Worm (Caenorhabditis elegans) whole organism, late embryonic: ENCODE data around the gene ogt-1.

Source experiments
- C38D4.7 ChIP-seq: fragments of 200-800 bp; sonication (Bioruptor generic); optimal IDR thresholded peaks from 2 replicates; lab custom pipeline; 2018; ENCODE audit warnings: mild to moderate bottlenecking, missing genetic modification characterization, moderate library complexity, missing compliant biosample characterization
- F13H6.1 ChIP-seq: sonication (generic microtip); optimal IDR thresholded peaks from 2 replicates; lab custom pipeline; 2016; ENCODE audit warnings: missing genetic modification characterization, missing compliant biosample characterization
- K02D7.2 ChIP-seq: sonication (generic microtip); optimal IDR thresholded peaks from 2 replicates; lab custom pipeline; 2017; ENCODE audit warnings: mild to moderate bottlenecking, missing genetic modification characterization, missing compliant biosample characterization
- K09A11.1 ChIP-seq: sonication (generic microtip); optimal IDR thresholded peaks from 2 replicates; lab custom pipeline; 2017; ENCODE audit warnings: antibody characterized with exemption, mild to moderate bottlenecking, missing genetic modification characterization, missing compliant biosample characterization; ENCODE audit not compliant: insufficient read depth
- Y22D7AL.16 ChIP-seq: sonication (generic microtip); optimal IDR thresholded peaks from 2 replicates; lab custom pipeline; 2016; ENCODE audit warnings: missing genetic modification characterization, missing compliant biosample characterization
- ahr-1 ChIP-seq: sonication (generic microtip); optimal IDR thresholded peaks from 2 replicates; lab custom pipeline; 2016; ENCODE audit warnings: missing genetic modification characterization, missing compliant biosample characterization
- ama-1 ChIP-seq: fragments of 150-350 bp; optimal IDR thresholded peaks from 2 replicates; lab custom pipeline; 2014
- ceh-14 ChIP-seq: sonication (generic microtip); optimal IDR thresholded peaks from 2 replicates; lab custom pipeline; 2016; ENCODE audit warnings: missing genotype, missing genetic modification characterization, missing compliant biosample characterization
- ceh-18 ChIP-seq: sonication (generic microtip); optimal IDR thresholded peaks from 2 replicates; lab custom pipeline; 2016; ENCODE audit warnings: missing genetic modification characterization, missing compliant biosample characterization
- ceh-19 ChIP-seq: fragments of 200-800 bp; sonication (Bioruptor generic); optimal IDR thresholded peaks from 2 replicates; lab custom pipeline; 2018; ENCODE audit warnings: mild to moderate bottlenecking, missing genetic modification characterization, missing compliant biosample characterization
- ceh-2 ChIP-seq: sonication (generic microtip); optimal IDR thresholded peaks from 2 replicates; lab custom pipeline; 2016; ENCODE audit warnings: missing genotype, missing genetic modification characterization, missing compliant biosample characterization
- ceh-22 ChIP-seq: sonication (generic microtip); optimal IDR thresholded peaks from 2 replicates; lab custom pipeline; 2017; ENCODE audit warnings: missing biosample characterization, missing genetic modification characterization
- ceh-24 ChIP-seq: sonication (generic microtip); optimal IDR thresholded peaks from 2 replicates; lab custom pipeline; 2016; ENCODE audit warnings: mild to moderate bottlenecking, missing genetic modification characterization, missing compliant biosample characterization
- ceh-31 ChIP-seq: sonication (generic microtip); optimal IDR thresholded peaks from 2 replicates; lab custom pipeline; 2016; ENCODE audit warnings: missing genetic modification characterization, missing compliant biosample characterization
- ceh-34 ChIP-seq: sonication (generic microtip); optimal IDR thresholded peaks from 2 replicates; lab custom pipeline; 2016; ENCODE audit warnings: mild to moderate bottlenecking, missing genetic modification characterization, missing compliant biosample characterization
- ceh-45 ChIP-seq: fragments of 200-800 bp; sonication (Bioruptor generic); IDR thresholded peaks from 2 replicates; pipeline ENCODE4 v1.3.6; 2022; ENCODE audit warnings: missing genetic modification reagents, missing genetic modification characterization, missing compliant biosample characterization
- ceh-9 ChIP-seq: sonication (generic microtip); optimal IDR thresholded peaks from 2 replicates; lab custom pipeline; 2016; ENCODE audit warnings: mild to moderate bottlenecking, missing genetic modification characterization, inconsistent platforms, missing compliant biosample characterization
- che-1 ChIP-seq: sonication (generic microtip); optimal IDR thresholded peaks from 2 replicates; lab custom pipeline; 2016; ENCODE audit warnings: mild to moderate bottlenecking, missing genetic modification characterization, missing compliant biosample characterization
- dmd-4 ChIP-seq: sonication (generic microtip); optimal IDR thresholded peaks from 2 replicates; lab custom pipeline; 2016; ENCODE audit warnings: borderline replicate concordance, missing genetic modification characterization, missing compliant biosample characterization
- dve-1 ChIP-seq: sonication (generic microtip); optimal IDR thresholded peaks from 2 replicates; lab custom pipeline; 2017; ENCODE audit warnings: antibody characterized with exemption, mild to moderate bottlenecking, missing genetic modification characterization, missing compliant biosample characterization
- elt-2 ChIP-seq: sonication (generic microtip); optimal IDR thresholded peaks from 2 replicates; lab custom pipeline; 2016; ENCODE audit warnings: missing genetic modification reagents, missing genetic modification characterization, missing compliant biosample characterization
- ets-4 ChIP-seq: sonication (generic microtip); optimal IDR thresholded peaks from 2 replicates; lab custom pipeline; 2016; ENCODE audit warnings: missing genetic modification characterization, missing compliant biosample characterization
- eyg-1 ChIP-seq: sonication (generic microtip); optimal IDR thresholded peaks from 2 replicates; lab custom pipeline; 2016; ENCODE audit warnings: missing genotype, missing genetic modification characterization, missing compliant biosample characterization
- fax-1 ChIP-seq: sonication (generic microtip); optimal IDR thresholded peaks from 2 replicates; lab custom pipeline; 2016; ENCODE audit warnings: missing genotype, missing genetic modification characterization, missing compliant biosample characterization
- fkh-10 ChIP-seq: fragments of 150-350 bp; optimal IDR thresholded peaks from 2 replicates; lab custom pipeline; 2014; ENCODE audit warnings: missing biosample characterization, missing genetic modification reagents, missing genetic modification characterization
- fkh-6 ChIP-seq: sonication (generic microtip); optimal IDR thresholded peaks from 2 replicates; lab custom pipeline; 2016; ENCODE audit warnings: missing genetic modification characterization, missing compliant biosample characterization
- gmeb-2 ChIP-seq: sonication (generic microtip); optimal IDR thresholded peaks from 2 replicates; lab custom pipeline; 2016; ENCODE audit warnings: missing genetic modification characterization, inconsistent platforms, missing compliant biosample characterization
- hlh-13 ChIP-seq: fragments of 200-800 bp; sonication (Bioruptor generic); optimal IDR thresholded peaks from 2 replicates; lab custom pipeline; 2018; ENCODE audit warnings: mild to moderate bottlenecking, missing genetic modification characterization, missing compliant biosample characterization
- hlh-6 ChIP-seq: sonication (generic microtip); optimal IDR thresholded peaks from 2 replicates; lab custom pipeline; 2016; ENCODE audit warnings: missing genotype, missing genetic modification characterization, missing compliant biosample characterization
- lim-6 ChIP-seq: sonication (generic microtip); optimal IDR thresholded peaks from 2 replicates; lab custom pipeline; 2016; ENCODE audit warnings: missing genetic modification characterization, missing compliant biosample characterization
- mec-3 ChIP-seq: sonication (generic microtip); optimal IDR thresholded peaks from 2 replicates; lab custom pipeline; 2016; ENCODE audit warnings: borderline replicate concordance, missing genetic modification characterization, missing compliant biosample characterization
- nfya-1 ChIP-seq: sonication (generic microtip); optimal IDR thresholded peaks from 2 replicates; lab custom pipeline; 2017; ENCODE audit warnings: missing genetic modification characterization, mild to moderate bottlenecking, missing compliant biosample characterization, antibody characterized with exemption, moderate library complexity
- npax-4 ChIP-seq: sonication (generic microtip); optimal IDR thresholded peaks from 2 replicates; lab custom pipeline; 2016; ENCODE audit warnings: missing genetic modification characterization, missing compliant biosample characterization
- odd-2 ChIP-seq: sonication (generic microtip); optimal IDR thresholded peaks from 2 replicates; lab custom pipeline; 2017; ENCODE audit warnings: antibody characterized with exemption, mild to moderate bottlenecking, missing genetic modification characterization, missing compliant biosample characterization
- pag-3 ChIP-seq: sonication (generic microtip); optimal IDR thresholded peaks from 2 replicates; lab custom pipeline; 2016; ENCODE audit warnings: missing compliant biosample characterization, missing genetic modification characterization, borderline replicate concordance
- pat-9 ChIP-seq: fragments of 200-800 bp; sonication (Bioruptor generic); optimal IDR thresholded peaks from 2 replicates; lab custom pipeline; 2018; ENCODE audit warnings: mild to moderate bottlenecking, missing genetic modification characterization, moderate library complexity, missing compliant biosample characterization
- pax-1 ChIP-seq: fragments of 150-350 bp; optimal IDR thresholded peaks from 2 replicates; lab custom pipeline; 2014; ENCODE audit warnings: missing biosample characterization, missing genetic modification characterization
- pha-2 ChIP-seq: sonication (generic microtip); optimal IDR thresholded peaks from 2 replicates; lab custom pipeline; 2017; ENCODE audit warnings: mild to moderate bottlenecking, missing genetic modification characterization, missing compliant biosample characterization
- pha-4 ChIP-seq: fragments of 150-350 bp; optimal IDR thresholded peaks from 2 replicates; lab custom pipeline; 2018; ENCODE audit warnings: missing biosample characterization, missing genetic modification reagents, missing genetic modification characterization
- pros-1 ChIP-seq: fragments of 150-350 bp; optimal IDR thresholded peaks from 2 replicates; lab custom pipeline; 2014; ENCODE audit warnings: missing biosample characterization, missing genetic modification reagents, missing genetic modification characterization
- ref-2 ChIP-seq: sonication (generic microtip); optimal IDR thresholded peaks from 2 replicates; lab custom pipeline; 2016; ENCODE audit warnings: missing genetic modification characterization, missing compliant biosample characterization
- rnt-1 ChIP-seq: sonication (generic microtip); optimal IDR thresholded peaks from 2 replicates; lab custom pipeline; 2016; ENCODE audit warnings: missing genetic modification characterization, missing compliant biosample characterization
- sdc-2 ChIP-seq: sonication (generic microtip); optimal IDR thresholded peaks from 2 replicates; lab custom pipeline; 2016; ENCODE audit warnings: missing genotype, missing genetic modification characterization, missing compliant biosample characterization
- sox-2 ChIP-seq: fragments of 200-800 bp; sonication (Bioruptor generic); IDR thresholded peaks from 2 replicates; pipeline ENCODE4 v1.3.6; 2022; ENCODE audit warnings: missing genetic modification reagents, missing genetic modification characterization, missing compliant biosample characterization
- tbx-2 ChIP-seq: sonication (generic microtip); optimal IDR thresholded peaks from 2 replicates; lab custom pipeline; 2016; ENCODE audit warnings: missing genetic modification characterization, missing compliant biosample characterization
- tbx-7 ChIP-seq: sonication (generic microtip); optimal IDR thresholded peaks from 2 replicates; lab custom pipeline; 2016; ENCODE audit warnings: missing genotype, missing genetic modification characterization, missing compliant biosample characterization
- ttx-3 ChIP-seq: sonication (generic microtip); optimal IDR thresholded peaks from 2 replicates; lab custom pipeline; 2016; ENCODE audit warnings: missing genetic modification reagents, missing genetic modification characterization, missing compliant biosample characterization
- unc-42 ChIP-seq: sonication (generic microtip); optimal IDR thresholded peaks from 2 replicates; lab custom pipeline; 2016; ENCODE audit warnings: missing genotype, missing genetic modification characterization, missing compliant biosample characterization
- unc-86 ChIP-seq: sonication (generic microtip); optimal IDR thresholded peaks from 2 replicates; lab custom pipeline; 2016; ENCODE audit warnings: missing genetic modification characterization, missing compliant biosample characterization
- ztf-16 ChIP-seq: sonication (generic microtip); optimal IDR thresholded peaks from 2 replicates; lab custom pipeline; 2017; ENCODE audit warnings: missing genetic modification characterization, missing compliant biosample characterization

ogt-1 gene

DNA sequence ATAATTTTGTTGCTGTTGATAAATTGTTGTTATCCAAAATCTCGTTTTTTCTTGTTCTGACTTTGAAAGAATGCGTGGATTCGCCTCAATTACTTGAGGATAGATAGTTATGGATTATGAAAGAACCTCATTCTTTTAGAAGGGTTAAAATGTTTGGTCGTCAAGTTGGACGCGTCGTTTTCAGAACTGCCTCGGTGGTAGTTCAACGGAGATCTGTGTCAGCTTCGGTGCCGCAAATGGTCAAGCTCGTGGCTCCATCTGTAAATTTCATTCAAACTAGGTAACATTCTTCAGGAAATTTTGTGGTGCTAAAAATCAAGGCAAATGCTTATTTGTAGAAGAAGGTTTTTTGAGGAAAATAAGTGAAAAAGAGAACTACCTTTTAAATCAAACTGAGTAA, 27.0 kb upstream of the ogt-1 start, which contains the start of gene ndab-2:
ndab-2 (plus strand) TSS at position 140 of the 400 bp plus-strand sequence.
- no peak for TF ChIP-seq fax-1 (tag; lab: Kevin White, UChicago)
- no peak for TF ChIP-seq dve-1 (tag; lab: Kevin White, UChicago)
- TF ChIP-seq elt-2 = no peak
- TF ChIP-seq ceh-22 = no peak
- TF ChIP-seq lim-6 = no peak
- TF ChIP-seq eyg-1 (tag; lab: Kevin White, UChicago) = no peak
- no peak for TF ChIP-seq ceh-18
- no peak for TF ChIP-seq ceh-14 (tag; lab: Kevin White, UChicago)
- no peak for TF ChIP-seq pha-4 (tag; lab: Kevin White, UChicago)

DNA sequence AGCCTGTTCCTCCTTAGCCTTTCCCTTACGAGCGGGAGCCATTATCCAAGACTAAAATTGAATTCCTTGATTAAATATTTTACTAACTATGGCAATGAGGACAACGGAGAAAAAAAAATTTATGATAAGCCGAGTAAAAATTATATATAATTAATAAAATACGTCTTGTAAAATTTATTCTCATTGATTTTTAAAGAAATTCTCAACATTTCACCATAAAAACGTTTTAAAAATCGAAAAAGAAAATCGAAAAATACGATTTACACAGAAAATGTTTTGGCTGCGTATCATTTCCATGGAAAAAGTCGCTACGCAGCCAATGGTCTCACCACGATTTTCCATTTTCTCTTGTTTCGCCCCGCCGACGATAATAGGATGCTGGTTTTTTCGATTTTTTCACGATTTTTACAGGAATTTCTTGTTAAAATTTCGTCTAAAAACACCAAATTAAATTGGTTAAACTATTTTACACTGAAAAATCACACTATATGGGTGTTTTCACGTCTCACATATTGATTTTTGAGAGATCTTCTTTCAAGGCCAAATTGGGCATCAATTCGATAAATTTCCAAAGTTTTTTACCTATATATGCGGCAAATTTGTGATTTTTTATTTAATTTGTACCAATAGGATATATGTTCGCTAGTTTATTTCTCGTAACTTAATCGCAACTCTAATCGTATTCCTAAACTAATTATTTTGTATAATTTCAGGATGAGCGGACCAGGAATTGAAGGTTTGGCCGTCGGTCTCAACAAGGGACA, 26.1 kb upstream of the ogt-1 start, which contains the start of the genes rps-14 and rpl-36:
rps-14 (minus strand) TSS at position 51 of the 764 bp plus-strand sequence.
rpl-36 (plus strand) TSS at position 714 of the 764 bp plus-strand sequence.
- peak; percentile 27 for TF ChIP-seq ceh-18
- no peak for TF ChIP-seq fkh-10 (GFP tag; lab: Kevin White, UChicago)
- peak; percentile 87 for TF ChIP-seq nfya-1 (tag; lab: Kevin White, UChicago)
- TF ChIP-seq npax-4 = no peak
- no peak for TF ChIP-seq ceh-2
- TF ChIP-seq ttx-3 = no peak
- TF ChIP-seq hlh-6 (tag; lab: Kevin White, UChicago) = no peak
- TF ChIP-seq pha-2 (tag; lab: Kevin White, UChicago) = no peak
- no peak for TF ChIP-seq rnt-1 (tag; lab: Kevin White, UChicago)
- no peak for TF ChIP-seq Y22D7AL.16 (tag; lab: Kevin White, UChicago)
- TF ChIP-seq hlh-13 (GFP tag; lab: Kevin White, UChicago) = no peak
- no peak for TF ChIP-seq ztf-16 (tag; lab: Kevin White, UChicago)
- no peak for TF ChIP-seq che-1 (tag; lab: Kevin White, UChicago)
- TF ChIP-seq sdc-2 (tag; lab: Kevin White, UChicago) = no peak
- TF ChIP-seq ceh-34 (tag; lab: Kevin White, UChicago) = peak; percentile 13
- no peak for TF ChIP-seq ceh-9
- no peak for TF ChIP-seq fkh-6 (tag; lab: Kevin White, UChicago)
- TF ChIP-seq pax-1 (tag; lab: Kevin White, UChicago) = peak; percentile 81
- no peak for TF ChIP-seq K09A11.1 (tag; lab: Kevin White, UChicago)
- no peak for TF ChIP-seq dmd-4 (tag; lab: Kevin White, UChicago)
- no peak for TF ChIP-seq pag-3 (tag; lab: Kevin White, UChicago)
- no peak for TF ChIP-seq pat-9 (tag; lab: Kevin White, UChicago)
- TF ChIP-seq sox-2 = 0 out of 2 replicates have a peak, but pooled peaks have one; percentile 33
- no peak for TF ChIP-seq ceh-22
- TF ChIP-seq C38D4.7 (GFP tag; lab: Kevin White, UChicago) = no peak
- TF ChIP-seq tbx-2 (tag; lab: Kevin White, UChicago) = peak; percentile 18
- no peak for TF ChIP-seq tbx-7
- no peak for TF ChIP-seq eyg-1 (tag; lab: Kevin White, UChicago)
- no peak for TF ChIP-seq K02D7.2 (tag; lab: Kevin White, UChicago)
- no peak for TF ChIP-seq gmeb-2 (tag; lab: Kevin White, UChicago)
- TF ChIP-seq elt-2 = no peak
- no peak for TF ChIP-seq ahr-1 (tag; lab: Kevin White, UChicago)
- TF ChIP-seq unc-42 (tag; lab: Kevin White, UChicago) = peak; percentile 64
- TF ChIP-seq ceh-24 = no peak
- no peak for TF ChIP-seq mec-3 (tag; lab: Kevin White, UChicago)
- peak; percentile 46 for TF ChIP-seq ceh-31 (tag; lab: Kevin White, UChicago)
- TF ChIP-seq odd-2 (tag; lab: Kevin White, UChicago) = no peak
- TF ChIP-seq F13H6.1 (tag; lab: Kevin White, UChicago) = no peak
- TF ChIP-seq ceh-45 (GFP tag; lab: Robert Waterston, UW) = no peak
- TF ChIP-seq ceh-19 (GFP tag; lab: Kevin White, UChicago) = no peak
- TF ChIP-seq ets-4 = no peak
- no peak for TF ChIP-seq ama-1 (lab: Kevin White, UChicago)
- no peak for TF ChIP-seq pros-1
- TF ChIP-seq unc-86 (tag; lab: Kevin White, UChicago) = peak; percentile 26
- no peak for TF ChIP-seq dve-1 (tag; lab: Kevin White, UChicago)
- peak; percentile 2 for TF ChIP-seq ref-2 (tag; lab: Kevin White, UChicago)
